Worm (Caenorhabditis elegans) whole organism, young adult: ENCODE results near the gene R04F11.5.

Experiments used
- B0019.2 ChIP-seq: fragments of 200-800 bp; sonication (Bioruptor generic); conservative IDR thresholded peaks from 2 replicates; pipeline ENCODE4 v1.3.6; 2022; ENCODE audit warnings: missing genetic modification reagents, missing genetic modification characterization, missing compliant biosample characterization
- C06A6.2 ChIP-seq: fragments of 200-800 bp; sonication (Bioruptor generic); conservative IDR thresholded peaks from 2 replicates; pipeline ENCODE4 v1.3.6; 2022; ENCODE audit warnings: missing genetic modification characterization, missing compliant biosample characterization
- C17E4.6 ChIP-seq: fragments of 200-800 bp; sonication (Bioruptor generic); IDR thresholded peaks from 2 replicates; pipeline ENCODE4 v1.3.6; 2022; ENCODE audit warnings: missing genetic modification reagents, missing genetic modification characterization, missing compliant biosample characterization
- F23B12.7 ChIP-seq: sonication (generic microtip); optimal IDR thresholded peaks from 2 replicates; lab custom pipeline; 2017; ENCODE audit warnings: missing genetic modification characterization, mild to moderate bottlenecking, missing compliant biosample characterization, antibody characterized with exemption, moderate library complexity; ENCODE audit not compliant: insufficient read depth
- F33H1.4 ChIP-seq: fragments of 200-800 bp; sonication (Bioruptor generic); IDR thresholded peaks from 2 replicates; pipeline ENCODE4 v1.3.6; 2022; ENCODE audit warnings: missing genetic modification reagents, missing genetic modification characterization, missing compliant biosample characterization
- F37B4.10 ChIP-seq: fragments of 200-800 bp; sonication (Bioruptor generic); IDR thresholded peaks from 2 replicates; pipeline ENCODE4 v1.3.6; 2022; ENCODE audit warnings: missing genetic modification characterization, missing compliant biosample characterization
- F39B2.1 ChIP-seq: fragments of 200-800 bp; sonication (Bioruptor generic); IDR thresholded peaks from 2 replicates; pipeline ENCODE4 v1.3.6; 2022; ENCODE audit warnings: missing genetic modification reagents, missing genetic modification characterization, missing compliant biosample characterization
- F57A8.1 ChIP-seq: fragments of 200-800 bp; sonication (Bioruptor generic); optimal IDR thresholded peaks from 2 replicates; lab custom pipeline; 2018; ENCODE audit warnings: mild to moderate bottlenecking, missing genetic modification characterization, moderate library complexity, missing compliant biosample characterization
- F57C9.4 ChIP-seq: sonication (generic microtip); optimal IDR thresholded peaks from 2 replicates; lab custom pipeline; 2017; ENCODE audit warnings: mild to moderate bottlenecking, missing genetic modification characterization, missing compliant biosample characterization
- aptf-2 ChIP-seq: fragments of 200-800 bp; sonication (Bioruptor generic); conservative IDR thresholded peaks from 2 replicates; pipeline ENCODE4 v1.3.6; 2022; ENCODE audit warnings: missing genetic modification reagents, missing genetic modification characterization, missing compliant biosample characterization
- athp-1 ChIP-seq: sonication (generic microtip); optimal IDR thresholded peaks from 2 replicates; lab custom pipeline; 2017; ENCODE audit warnings: mild to moderate bottlenecking, missing genetic modification characterization, missing compliant biosample characterization
- attf-3 ChIP-seq: fragments of 200-800 bp; sonication (Bioruptor generic); conservative IDR thresholded peaks from 2 replicates; pipeline ENCODE4 v1.3.6; 2022; ENCODE audit warnings: missing genetic modification reagents, missing genetic modification characterization, missing compliant biosample characterization
- cebp-1 ChIP-seq, 2 experiments: fragments of 200-800 bp in 1 of 2; sonication (Bioruptor generic) in 1 of 2; sonication (generic microtip) in 1 of 2; IDR thresholded peaks in 1 of 2; optimal IDR thresholded peaks in 1 of 2; 2 replicates each; pipeline versions ENCODE4 v1.3.6 to Lab custom; 2017 to 2022; ENCODE audit warnings: missing compliant biosample characterization in 2 of 2, missing genetic modification characterization in 2 of 2, mild to moderate bottlenecking in 1 of 2, missing genetic modification reagents in 1 of 2, moderate library complexity in 1 of 2
- ceh-100 ChIP-seq: fragments of 200-800 bp; sonication (Bioruptor generic); IDR thresholded peaks from 2 replicates; pipeline ENCODE4 v1.3.6; 2022; ENCODE audit warnings: missing genetic modification reagents, missing genetic modification characterization, missing compliant biosample characterization
- chd-7 ChIP-seq: sonication (generic microtip); optimal IDR thresholded peaks from 2 replicates; lab custom pipeline; 2016; ENCODE audit warnings: mild to moderate bottlenecking, missing genetic modification characterization, moderate library complexity, missing compliant biosample characterization
- dox-1 ChIP-seq: fragments of 200-800 bp; sonication (Bioruptor generic); IDR thresholded peaks from 2 replicates; pipeline ENCODE4 v1.3.6; 2022; ENCODE audit warnings: missing genetic modification reagents, missing genetic modification characterization, missing compliant biosample characterization
- dpl-1 ChIP-seq: fragments of 150-350 bp; optimal IDR thresholded peaks from 2 replicates; lab custom pipeline; 2014; ENCODE audit warnings: missing biosample characterization, missing genetic modification reagents, missing genetic modification characterization
- efl-1 ChIP-seq: fragments of 150-350 bp; optimal IDR thresholded peaks from 2 replicates; lab custom pipeline; 2014; ENCODE audit warnings: missing biosample characterization, missing genetic modification reagents, missing genetic modification characterization
- egrh-3 ChIP-seq: fragments of 200-800 bp; sonication (Bioruptor generic); IDR thresholded peaks from 2 replicates; pipeline ENCODE4 v1.3.6; 2022; ENCODE audit warnings: missing genetic modification reagents, missing genetic modification characterization, missing compliant biosample characterization
- ets-4 ChIP-seq: fragments of 200-800 bp; sonication (Bioruptor generic); optimal IDR thresholded peaks from 2 replicates; lab custom pipeline; 2018; ENCODE audit warnings: mild to moderate bottlenecking, missing genetic modification characterization, missing compliant biosample characterization
- hlh-12 ChIP-seq: sonication (generic microtip); optimal IDR thresholded peaks from 2 replicates; lab custom pipeline; 2016; ENCODE audit warnings: missing genetic modification characterization, missing compliant biosample characterization
- let-526 ChIP-seq: fragments of 200-800 bp; sonication (Bioruptor generic); IDR thresholded peaks from 2 replicates; pipeline ENCODE4 v1.3.6; 2022; ENCODE audit warnings: missing genetic modification reagents, missing genetic modification characterization, missing compliant biosample characterization
- let-607 ChIP-seq, 2 experiments: fragments of 200-800 bp in 1 of 2; sonication (Bioruptor generic) in 1 of 2; sonication (generic microtip) in 1 of 2; optimal IDR thresholded peaks; 2 replicates each; lab custom pipeline; 2016 to 2018; ENCODE audit warnings: mild to moderate bottlenecking in 2 of 2, missing compliant biosample characterization in 2 of 2, missing genetic modification characterization in 2 of 2, moderate library complexity in 2 of 2, missing genotype in 1 of 2
- lin-26 ChIP-seq: fragments of 200-800 bp; sonication (Bioruptor generic); IDR thresholded peaks from 2 replicates; pipeline ENCODE4 v1.3.6; 2022; ENCODE audit warnings: missing genetic modification reagents, missing genetic modification characterization, missing compliant biosample characterization
- lin-40 ChIP-seq: sonication (generic microtip); optimal IDR thresholded peaks from 2 replicates; lab custom pipeline; 2016; ENCODE audit warnings: missing genetic modification characterization, mild to moderate bottlenecking, missing compliant biosample characterization, missing genotype, missing genetic modification reagents
- lin-54 ChIP-seq: fragments of 200-800 bp; sonication (Bioruptor generic); optimal IDR thresholded peaks from 2 replicates; lab custom pipeline; 2018; ENCODE audit warnings: mild to moderate bottlenecking, missing genetic modification characterization, missing compliant biosample characterization
- madf-10 ChIP-seq: sonication (generic microtip); optimal IDR thresholded peaks from 2 replicates; lab custom pipeline; 2016; ENCODE audit warnings: mild to moderate bottlenecking, missing genetic modification characterization, missing compliant biosample characterization
- madf-8 ChIP-seq: fragments of 200-800 bp; sonication (Bioruptor generic); conservative IDR thresholded peaks from 2 replicates; pipeline ENCODE4 v1.3.6; 2022; ENCODE audit warnings: missing genetic modification reagents, missing genetic modification characterization, missing compliant biosample characterization
- mcd-1 ChIP-seq: fragments of 200-800 bp; sonication (Bioruptor generic); IDR thresholded peaks from 2 replicates; pipeline ENCODE4 v1.3.6; 2022; ENCODE audit warnings: missing genetic modification reagents, missing genetic modification characterization, missing compliant biosample characterization
- mel-28 ChIP-seq: sonication (generic microtip); optimal IDR thresholded peaks from 2 replicates; lab custom pipeline; 2016; ENCODE audit warnings: borderline replicate concordance, mild to moderate bottlenecking, missing genetic modification characterization, missing compliant biosample characterization
- nhr-90 ChIP-seq: sonication (generic microtip); optimal IDR thresholded peaks from 2 replicates; lab custom pipeline; 2016; ENCODE audit warnings: missing genotype, mild to moderate bottlenecking, missing genetic modification characterization, missing compliant biosample characterization
- pbrm-1 ChIP-seq: fragments of 200-800 bp; sonication (Bioruptor generic); IDR thresholded peaks from 2 replicates; pipeline ENCODE4 v1.3.6; 2022; ENCODE audit warnings: missing genetic modification reagents, missing genetic modification characterization, missing compliant biosample characterization
- repo-1 ChIP-seq: sonication (generic microtip); optimal IDR thresholded peaks from 2 replicates; lab custom pipeline; 2017; ENCODE audit warnings: mild to moderate bottlenecking, missing genetic modification characterization, missing compliant biosample characterization
- snpc-3.4 ChIP-seq: sonication (generic microtip); optimal IDR thresholded peaks from 2 replicates; lab custom pipeline; 2017; ENCODE audit warnings: missing genetic modification characterization, mild to moderate bottlenecking, missing compliant biosample characterization, antibody characterized with exemption, moderate library complexity, missing genotype, missing genetic modification reagents
- somi-1 ChIP-seq: fragments of 200-800 bp; sonication (Bioruptor generic); optimal IDR thresholded peaks from 2 replicates; lab custom pipeline; 2018; ENCODE audit warnings: mild to moderate bottlenecking, missing genetic modification characterization, missing compliant biosample characterization
- sptf-2 ChIP-seq: fragments of 200-800 bp; sonication (Bioruptor generic); optimal IDR thresholded peaks from 2 replicates; lab custom pipeline; 2018; ENCODE audit warnings: mild to moderate bottlenecking, missing genetic modification characterization, missing compliant biosample characterization
- tbx-9 ChIP-seq: sonication (generic microtip); optimal IDR thresholded peaks from 2 replicates; lab custom pipeline; 2016; ENCODE audit warnings: borderline replicate concordance, missing genetic modification characterization, inconsistent platforms, missing compliant biosample characterization
- unc-130 ChIP-seq: sonication (generic microtip); optimal IDR thresholded peaks from 2 replicates; lab custom pipeline; 2016; ENCODE audit warnings: missing genetic modification reagents, missing genetic modification characterization, missing compliant biosample characterization
- xnd-1 ChIP-seq: sonication (generic microtip); optimal IDR thresholded peaks from 2 replicates; lab custom pipeline; 2016; ENCODE audit warnings: missing genotype, missing genetic modification reagents, missing genetic modification characterization, missing compliant biosample characterization
- zim-3 ChIP-seq: sonication (generic microtip); optimal IDR thresholded peaks from 2 replicates; lab custom pipeline; 2017; ENCODE audit warnings: mild to moderate bottlenecking, missing genetic modification characterization, moderate library complexity, missing compliant biosample characterization
- ztf-6 ChIP-seq: fragments of 200-800 bp; sonication (Bioruptor generic); IDR thresholded peaks from 2 replicates; pipeline ENCODE4 v1.3.6; 2022; ENCODE audit warnings: missing genetic modification reagents, missing genetic modification characterization, missing compliant biosample characterization

The R04F11.5 gene

ce11 chrV:12310256-12310655 lies 7.6 kb downstream of the R04F11.5 start, which contains the start of gene hpo-30:
Gene hpo-30, minus strand, starts transcription at chrV:12310356.
- TF ChIP-seq F57A8.1 (no peak), nhr-90 (tag; lab: Kevin White, UChicago) (no peak), ceh-100 (GFP tag; lab: Robert Waterston, UW) (no peak), efl-1 (GFP tag; lab: Kevin White, UChicago) (no peak), madf-8 (no peak), athp-1 (tag; lab: Kevin White, UChicago) (no peak), F23B12.7 (tag; lab: Kevin White, UChicago) (no peak), chd-7 (tag; lab: Kevin White, UChicago) (no peak), madf-10 (tag; lab: Kevin White, UChicago) (no peak), hlh-12 (no peak), let-607 (tag; optimal IDR thresholded peaks at IDR 0.05; lab: Kevin White, UChicago) (no peak)

- TF ChIP-seq unc-130 (GFP tag; lab: Kevin White, UChicago) = no peak
- TF ChIP-seq lin-40 (tag; lab: Kevin White, UChicago) = peak; percentile 2
- no peak for TF ChIP-seq B0019.2
- TF ChIP-seq cebp-1 (GFP tag; IDR thresholded peaks at IDR 0.05; lab: Robert Waterston, UW) = no peak
- TF ChIP-seq cebp-1 (tag; optimal IDR thresholded peaks at IDR 0.05; lab: Kevin White, UChicago) = peak; percentile 9
- TF ChIP-seq repo-1 (tag; lab: Kevin White, UChicago) = peak; percentile 51
Observed at ce11 chrV:12307011-12307540, 10.7 kb downstream of the R04F11.5 start, which contains the start of gene srg-45. Gene srg-45, plus strand, starts transcription at chrV:12307490.

ce11 chrV:12305677-12306076 lies 12.1 kb downstream of the R04F11.5 start:
- TF ChIP-seq C17E4.6 (GFP tag; lab: Robert Waterston, UW) (no peak), lin-26 (no peak), egrh-3 (GFP tag; lab: Robert Waterston, UW) (no peak), C06A6.2 (GFP tag; lab: Robert Waterston, UW) (no peak), F33H1.4 (GFP tag; lab: Robert Waterston, UW) (no peak)

- TF ChIP-seq nhr-90 (tag; lab: Kevin White, UChicago) = peak; percentile 99
- peak; percentile 84 for TF ChIP-seq attf-3
- peak; percentile 50 for TF ChIP-seq xnd-1 (tag; lab: Kevin White, UChicago)
- TF ChIP-seq let-526 (GFP tag; lab: Robert Waterston, UW) = peak; percentile 97
- peak; percentile 99 for TF ChIP-seq tbx-9 (tag; lab: Kevin White, UChicago)
- TF ChIP-seq lin-54 (GFP tag; lab: Kevin White, UChicago) = peak; percentile 95
- peak; percentile 95 for TF ChIP-seq ztf-6
- TF ChIP-seq mel-28 (tag; lab: Kevin White, UChicago) = peak; percentile 93
- TF ChIP-seq F39B2.1 (GFP tag; lab: Robert Waterston, UW) = peak; percentile 96
- TF ChIP-seq F37B4.10 (GFP tag; lab: Robert Waterston, UW) = peak; percentile 100
- TF ChIP-seq snpc-3.4 (tag; lab: Kevin White, UChicago) = peak; percentile 91
- TF ChIP-seq dox-1 = peak; percentile 99
- peak; percentile 90 for TF ChIP-seq mcd-1 (GFP tag; lab: Robert Waterston, UW)
- TF ChIP-seq ceh-100 (GFP tag; lab: Robert Waterston, UW) = peak; percentile 86
- TF ChIP-seq dpl-1 (GFP tag; lab: Kevin White, UChicago) = peak; percentile 44
- TF ChIP-seq repo-1 (tag; lab: Kevin White, UChicago) = peak; percentile 99
- TF ChIP-seq F57C9.4 (tag; lab: Kevin White, UChicago) = peak; percentile 99
- peak; percentile 82 for TF ChIP-seq egrh-3 (GFP tag; lab: Robert Waterston, UW)
- TF ChIP-seq sptf-2 (GFP tag; lab: Kevin White, UChicago) = peak; percentile 100
- TF ChIP-seq zim-3 (tag; lab: Kevin White, UChicago) = peak; percentile 99
- TF ChIP-seq somi-1 = peak; percentile 96
- peak; percentile 100 for TF ChIP-seq ets-4
- peak; percentile 90 for TF ChIP-seq pbrm-1 (GFP tag; lab: Robert Waterston, UW)
- TF ChIP-seq aptf-2 (GFP tag; lab: Robert Waterston, UW) = peak; percentile 85
- TF ChIP-seq madf-10 (tag; lab: Kevin White, UChicago) = peak; percentile 93
Observed at ce11 chrV:12303453-12304077, 14.3 kb downstream of the R04F11.5 start.
